Fruit fly (Drosophila melanogaster): ENCODE results near the gene Reg-2.

DNA sequence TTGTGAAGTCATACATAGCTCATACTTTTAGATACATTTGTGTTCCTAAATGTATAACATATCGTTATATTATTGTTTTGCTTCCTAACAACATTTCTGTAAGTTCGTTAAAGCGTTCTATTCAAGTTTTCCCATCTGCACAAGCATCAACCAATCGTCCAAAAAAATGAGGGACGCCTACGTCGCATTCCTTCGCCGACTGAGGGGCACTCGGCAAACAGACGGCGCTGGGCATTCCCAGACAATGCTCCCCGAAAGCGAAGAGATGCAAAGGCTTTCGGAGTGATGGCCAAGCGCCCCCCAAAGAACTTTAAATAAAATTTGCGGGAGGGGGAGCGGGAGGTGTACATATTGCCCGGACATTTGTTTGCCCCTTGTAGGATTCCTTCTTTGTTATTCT is 4.4 kb upstream of the Reg-2 start:
- no peak for TF ChIP-seq kay (GFP tag; ENCODE audit: borderline replicate concordance)
- no peak for TF ChIP-seq pad (GFP tag; optimal IDR thresholded peaks at IDR 0.05)
- TF ChIP-seq tj (GFP tag; optimal IDR thresholded peaks at IDR 0.05), result no peak
- no peak for TF ChIP-seq CG33017 (tag; optimal IDR thresholded peaks at IDR 0.05)
- TF ChIP-seq CG12768 (GFP tag; optimal IDR thresholded peaks at IDR 0.05), result no peak
- no peak for TF ChIP-seq CG14711 (tag; optimal IDR thresholded peaks at IDR 0.05)
- no peak for TF ChIP-seq CG7045 (GFP tag; optimal IDR thresholded peaks at IDR 0.05)
